Worm (Caenorhabditis elegans): Measurements from ENCODE around the gene Y110A2AL.5.

- TF ChIP-seq mdl-1 (tag; optimal IDR thresholded peaks at IDR 0.05) = no peak
- no peak for TF ChIP-seq R02D3.7 (tag; optimal IDR thresholded peaks at IDR 0.05)
- TF ChIP-seq F10B5.3 (tag; optimal IDR thresholded peaks at IDR 0.05) = no peak
- TF ChIP-seq skn-1 (tag; optimal IDR thresholded peaks at IDR 0.05) = no peak
- no peak for TF ChIP-seq lin-13 (GFP tag; optimal IDR thresholded peaks at IDR 0.05)
- no peak for TF ChIP-seq ceh-44 (GFP tag; IDR thresholded peaks at IDR 0.05)
- no peak for TF ChIP-seq dpl-1 (GFP tag; optimal IDR thresholded peaks at IDR 0.05)
- no peak for TF ChIP-seq nhr-77 (tag; optimal IDR thresholded peaks at IDR 0.05)
Measured at ce11 chrII:2822435-2822920, 41.9 kb upstream of the Y110A2AL.5 start, which contains the start of the genes fut-4 and K12H6.10.

Data from whole organism, L4 larva.